Fruit fly (Drosophila melanogaster) whole organism, embryonic: ENCODE results near the gene CG5390.

Source experiments
- Bdp1 ChIP-seq: fragments of 200-800 bp; sonication (Bioruptor generic); optimal IDR thresholded peaks from 3 replicates; lab custom pipeline; 2016; ENCODE audit warnings: missing biosample characterization, missing genetic modification characterization
- C15 ChIP-seq: fragments of 200-800 bp; sonication (Bioruptor generic); IDR thresholded peaks from 3 replicates; pipeline ENCODE4 v1.3.6; 2022; ENCODE audit warnings: missing biosample characterization, missing genetic modification characterization
- CG10462 ChIP-seq: fragments of 200-800 bp; sonication (Bioruptor generic); optimal IDR thresholded peaks from 2 replicates; lab custom pipeline; 2016; ENCODE audit warnings: missing biosample characterization, missing genetic modification characterization
- CG10543 ChIP-seq: fragments of 200-800 bp; sonication (Bioruptor generic); optimal IDR thresholded peaks from 3 replicates; lab custom pipeline; 2017; ENCODE audit warnings: missing biosample characterization, mild to moderate bottlenecking, missing genetic modification characterization, moderate library complexity
- CG10654 ChIP-seq: fragments of 200-800 bp; sonication (Bioruptor generic); optimal IDR thresholded peaks from 2 replicates; lab custom pipeline; 2016; ENCODE audit warnings: missing biosample characterization, missing genetic modification characterization
- CG12659 ChIP-seq: fragments of 200-800 bp; sonication (Bioruptor generic); optimal IDR thresholded peaks from 3 replicates; lab custom pipeline; 2017; ENCODE audit warnings: mild to moderate bottlenecking, missing biosample characterization, missing genetic modification reagents, missing genetic modification characterization
- CG13775 ChIP-seq: fragments of 200-800 bp; sonication (Bioruptor generic); optimal IDR thresholded peaks from 3 replicates; lab custom pipeline; 2017; ENCODE audit warnings: missing biosample characterization, mild to moderate bottlenecking, missing genetic modification characterization
- CG1603 ChIP-seq: fragments of 200-800 bp; sonication (Bioruptor generic); optimal IDR thresholded peaks from 2 replicates; lab custom pipeline; 2019; ENCODE audit warnings: missing biosample characterization, mild to moderate bottlenecking, missing genetic modification characterization, moderate library complexity
- CG2202 ChIP-seq: fragments of 200-800 bp; sonication (Bioruptor generic); optimal IDR thresholded peaks from 2 replicates; lab custom pipeline; 2018; ENCODE audit warnings: missing biosample characterization, mild to moderate bottlenecking, missing genetic modification characterization
- CG31388 ChIP-seq: fragments of 200-800 bp; sonication (Bioruptor generic); optimal IDR thresholded peaks from 2 replicates; lab custom pipeline; 2016; ENCODE audit warnings: missing biosample characterization, missing genetic modification characterization
- CG34376 ChIP-seq: fragments of 200-800 bp; sonication (Bioruptor generic); optimal IDR thresholded peaks from 2 replicates; lab custom pipeline; 2018; ENCODE audit warnings: missing biosample characterization, mild to moderate bottlenecking, missing genetic modification characterization
- CG34422 ChIP-seq: fragments of 200-800 bp; sonication (Bioruptor generic); IDR thresholded peaks from 3 replicates; pipeline ENCODE4 v1.3.6; 2022; ENCODE audit warnings: missing biosample characterization, missing genetic modification characterization
- CG42726 ChIP-seq: fragments of 200-800 bp; sonication (Bioruptor generic); IDR thresholded peaks from 2 replicates; pipeline ENCODE4 v1.3.6; 2022; ENCODE audit warnings: missing biosample characterization, missing genetic modification characterization; ENCODE audit not compliant: partially characterized antibody
- CG4617 ChIP-seq: fragments of 200-800 bp; sonication (Bioruptor generic); optimal IDR thresholded peaks from 3 replicates; lab custom pipeline; 2016; ENCODE audit warnings: missing biosample characterization, missing genetic modification characterization, borderline replicate concordance
- CG5245 ChIP-seq: fragments of 200-800 bp; sonication (Bioruptor generic); optimal IDR thresholded peaks from 3 replicates; lab custom pipeline; 2016; ENCODE audit warnings: missing biosample characterization, missing genetic modification characterization
- CG6683 ChIP-seq: fragments of 200-800 bp; sonication (Bioruptor generic); optimal IDR thresholded peaks from 2 replicates; lab custom pipeline; 2017; ENCODE audit warnings: missing biosample characterization, mild to moderate bottlenecking, missing genetic modification characterization, missing genetic modification reagents
- CG7786 ChIP-seq: fragments of 200-800 bp; sonication (Bioruptor generic); optimal IDR thresholded peaks from 2 replicates; lab custom pipeline; 2016; ENCODE audit warnings: missing biosample characterization, missing genetic modification characterization
- CG8290 ChIP-seq, 3 experiments: fragments of 200-800 bp; sonication (Bioruptor generic); optimal IDR thresholded peaks; 2 replicates each; lab custom pipeline; 2016 to 2019; ENCODE audit warnings: missing biosample characterization in 3 of 3, missing genetic modification characterization in 3 of 3, mild to moderate bottlenecking in 2 of 3, moderate library complexity in 1 of 3
- CG8924 ChIP-seq: fragments of 200-800 bp; optimal IDR thresholded peaks from 3 replicates; lab custom pipeline; 2019; ENCODE audit warnings: missing biosample characterization, mild to moderate bottlenecking, missing genetic modification characterization, moderate library complexity
- Doc3 ChIP-seq: fragments of 200-800 bp; sonication (Bioruptor generic); IDR thresholded peaks from 3 replicates; pipeline ENCODE4 v1.3.6; 2022; ENCODE audit warnings: missing biosample characterization, missing genetic modification characterization; ENCODE audit not compliant: partially characterized antibody
- Dp ChIP-seq: fragments of 200-800 bp; sonication (Bioruptor generic); optimal IDR thresholded peaks from 2 replicates; lab custom pipeline; 2018; ENCODE audit warnings: missing biosample characterization, mild to moderate bottlenecking, missing genetic modification characterization, moderate library complexity
- E2f1 ChIP-seq: fragments of 200-800 bp; sonication (Bioruptor generic); IDR thresholded peaks from 2 replicates; pipeline ENCODE4 v1.3.6; 2022; ENCODE audit warnings: missing biosample characterization, missing genetic modification characterization
- Ets65A ChIP-seq: fragments of 200-800 bp; sonication (Bioruptor generic); peaks from one replicate; lab custom pipeline; 2016; ENCODE audit warnings: missing biosample characterization, missing genetic modification characterization
- HLH4C ChIP-seq: fragments of 200-800 bp; sonication (Bioruptor generic); IDR thresholded peaks from 3 replicates; pipeline ENCODE4 v1.3.6; 2022; ENCODE audit warnings: missing biosample characterization, missing genetic modification characterization; ENCODE audit not compliant: partially characterized antibody
- Med ChIP-seq: fragments of 200-800 bp; sonication (Bioruptor generic); peaks from one replicate; lab custom pipeline; 2016; ENCODE audit warnings: missing biosample characterization, missing genetic modification characterization, mild to moderate bottlenecking, inconsistent platforms, moderate library complexity
- NC2β ChIP-seq: fragments of 200-800 bp; sonication (Bioruptor generic); optimal IDR thresholded peaks from 2 replicates; lab custom pipeline; 2016; ENCODE audit warnings: missing biosample characterization, missing genetic modification characterization
- Oli ChIP-seq: fragments of 200-800 bp; sonication (Bioruptor generic); optimal IDR thresholded peaks from 2 replicates; lab custom pipeline; 2018; ENCODE audit warnings: missing biosample characterization, mild to moderate bottlenecking, missing genetic modification characterization, moderate library complexity
- Taf1 ChIP-seq: fragments of 200-800 bp; sonication (Bioruptor generic); IDR thresholded peaks from 2 replicates; pipeline ENCODE4 v1.3.6; 2022; ENCODE audit warnings: missing biosample characterization, missing genetic modification characterization
- ab ChIP-seq: fragments of 200-800 bp; sonication (Bioruptor generic); optimal IDR thresholded peaks from 2 replicates; lab custom pipeline; 2016; ENCODE audit warnings: missing biosample characterization, missing genetic modification characterization
- amos ChIP-seq: fragments of 200-800 bp; sonication (Bioruptor generic); IDR thresholded peaks from 2 replicates; pipeline ENCODE4 v1.3.6; 2022; ENCODE audit warnings: missing biosample characterization, missing genetic modification characterization; ENCODE audit not compliant: partially characterized antibody
- bcd ChIP-seq: fragments of 200-800 bp; sonication (Bioruptor generic); optimal IDR thresholded peaks from 2 replicates; lab custom pipeline; 2017; ENCODE audit warnings: missing biosample characterization, mild to moderate bottlenecking, missing genetic modification characterization
- cato ChIP-seq: fragments of 200-800 bp; sonication (Bioruptor generic); optimal IDR thresholded peaks from 2 replicates; lab custom pipeline; 2016; ENCODE audit warnings: missing biosample characterization, missing genetic modification characterization, borderline replicate concordance
- cwo ChIP-seq: fragments of 200-800 bp; sonication (Bioruptor generic); optimal IDR thresholded peaks from 3 replicates; lab custom pipeline; 2017; ENCODE audit warnings: missing biosample characterization, missing genetic modification characterization, mild to moderate bottlenecking, moderate library complexity, missing genetic modification reagents
- disco-r ChIP-seq: fragments of 200-800 bp; sonication (Bioruptor generic); optimal IDR thresholded peaks from 2 replicates; lab custom pipeline; 2016; ENCODE audit warnings: missing biosample characterization, missing genetic modification characterization
- h ChIP-seq: fragments of >200 bp; optimal IDR thresholded peaks from 2 replicates; lab custom pipeline; 2017
- hbn ChIP-seq: fragments of 200-800 bp; sonication (Bioruptor generic); IDR thresholded peaks from 2 replicates; pipeline ENCODE4 v1.3.6; 2022; ENCODE audit warnings: missing biosample characterization, missing genetic modification characterization; ENCODE audit not compliant: partially characterized antibody
- insv ChIP-seq, 2 experiments: fragments of 200-800 bp; sonication (Bioruptor generic); optimal IDR thresholded peaks; 3 replicates each; lab custom pipeline; 2016 to 2018; ENCODE audit warnings: missing biosample characterization in 2 of 2, missing genetic modification characterization in 2 of 2
- inv ChIP-seq: fragments of 200-800 bp; sonication (Bioruptor generic); IDR thresholded peaks from 2 replicates; pipeline ENCODE4 v1.3.6; 2022; ENCODE audit warnings: missing biosample characterization, missing genetic modification characterization; ENCODE audit not compliant: partially characterized antibody
- knrl ChIP-seq: fragments of 200-800 bp; sonication (Bioruptor generic); IDR thresholded peaks from 3 replicates; pipeline ENCODE4 v1.3.6; 2022; ENCODE audit warnings: missing biosample characterization, missing genetic modification characterization; ENCODE audit not compliant: partially characterized antibody
- maf-S ChIP-seq: fragments of 200-800 bp; sonication (Bioruptor generic); optimal IDR thresholded peaks from 2 replicates; lab custom pipeline; 2016; ENCODE audit warnings: missing biosample characterization, missing genetic modification characterization
- mld ChIP-seq: fragments of 200-800 bp; sonication (Bioruptor generic); IDR thresholded peaks from 3 replicates; pipeline ENCODE4 v1.3.6; 2022; ENCODE audit warnings: missing biosample characterization, missing genetic modification characterization; ENCODE audit not compliant: partially characterized antibody
- nerfin-2 ChIP-seq: fragments of 200-800 bp; sonication (Bioruptor generic); IDR thresholded peaks from 2 replicates; pipeline ENCODE4 v1.3.6; 2022; ENCODE audit warnings: missing biosample characterization, missing genetic modification characterization; ENCODE audit not compliant: partially characterized antibody
- pfk ChIP-seq: fragments of 200-800 bp; sonication (Bioruptor generic); optimal IDR thresholded peaks from 2 replicates; lab custom pipeline; 2018; ENCODE audit warnings: missing biosample characterization, mild to moderate bottlenecking, missing genetic modification characterization, moderate library complexity
- salm ChIP-seq: fragments of 200-800 bp; sonication (Bioruptor generic); optimal IDR thresholded peaks from 2 replicates; lab custom pipeline; 2018; ENCODE audit warnings: missing biosample characterization, mild to moderate bottlenecking, missing genetic modification characterization
- ssp ChIP-seq: fragments of 200-800 bp; sonication (Bioruptor generic); IDR thresholded peaks from 2 replicates; pipeline ENCODE4 v1.3.6; 2022; ENCODE audit warnings: missing biosample characterization, missing genetic modification characterization
- stwl ChIP-seq: fragments of 200-800 bp; sonication (Bioruptor generic); optimal IDR thresholded peaks from 3 replicates; lab custom pipeline; 2018; ENCODE audit warnings: missing biosample characterization, mild to moderate bottlenecking, missing genetic modification characterization, moderate library complexity
- tna ChIP-seq: fragments of 200-800 bp; sonication (Bioruptor generic); IDR thresholded peaks from 2 replicates; pipeline ENCODE4 v1.3.6; 2022; ENCODE audit warnings: missing biosample characterization, missing genetic modification characterization; ENCODE audit not compliant: partially characterized antibody
- unc-4 ChIP-seq: fragments of 200-800 bp; sonication (Bioruptor generic); IDR thresholded peaks from 2 replicates; pipeline ENCODE4 v1.3.6; 2022; ENCODE audit warnings: missing biosample characterization, missing genetic modification characterization; ENCODE audit not compliant: partially characterized antibody
- z ChIP-seq: fragments of 200-800 bp; sonication (Bioruptor generic); IDR thresholded peaks from 3 replicates; pipeline ENCODE4 v1.3.6; 2022; ENCODE audit warnings: missing biosample characterization, missing genetic modification characterization
- zfh1 ChIP-seq: fragments of 200-800 bp; sonication (Bioruptor generic); IDR thresholded peaks from 3 replicates; pipeline ENCODE4 v1.3.6; 2022; ENCODE audit warnings: missing biosample characterization, missing genetic modification characterization

CG5390 gene

dm6 chr2L:10277362-10277761 is 29.0 kb downstream of the CG5390 start (continued):
- TF ChIP-seq disco-r (GFP tag; lab: Kevin White, UChicago) (no peak), tna (GFP tag; lab: Robert Waterston, UW) (peak; percentile 89), CG34376 (GFP tag; lab: Kevin White, UChicago) (no peak), CG2202 (tag; lab: Kevin White, UChicago) (no peak), z (no peak), cato (no peak), Doc3 (GFP tag; lab: Robert Waterston, UW) (peak; percentile 68), unc-4 (GFP tag; lab: Robert Waterston, UW) (peak; percentile 75), amos (GFP tag; lab: Robert Waterston, UW) (peak; percentile 96), inv (GFP tag; lab: Robert Waterston, UW) (peak; percentile 93), CG8924 (tag; lab: Kevin White, UChicago) (peak; percentile 63), NC2β (GFP tag; lab: Kevin White, UChicago) (no peak), cwo (no peak), CG13775 (GFP tag; lab: Kevin White, UChicago) (no peak), CG5245 (GFP tag; lab: Kevin White, UChicago) (no peak), CG1603 (tag; lab: Kevin White, UChicago) (peak; percentile 90), Med (GFP tag; lab: Kevin White, UChicago) (peak; percentile 46), Bdp1 (no peak), CG7786 (GFP tag; lab: Kevin White, UChicago) (no peak), salm (no peak), CG31388 (GFP tag; lab: Kevin White, UChicago) (no peak), CG10654 (no peak), insv (GFP tag; optimal IDR thresholded peaks at IDR 0.05; lab: Kevin White, UChicago) (no peak), CG10462 (GFP tag; lab: Kevin White, UChicago) (no peak), C15 (GFP tag; lab: Robert Waterston, UW) (no peak), E2f1 (GFP tag; lab: Robert Waterston, UW) (no peak), CG6683 (GFP tag; lab: Kevin White, UChicago) (no peak), ab (GFP tag; lab: Kevin White, UChicago) (no peak), hbn (peak; percentile 61; the same call in 1 of the 2 replicates), CG42726 (GFP tag; lab: Robert Waterston, UW) (peak; percentile 97), h (no peak), mld (GFP tag; lab: Robert Waterston, UW) (peak; percentile 90), CG34422 (no peak), knrl (peak; percentile 92), ssp (GFP tag; lab: Robert Waterston, UW) (peak; percentile 82), pfk (GFP tag; lab: Kevin White, UChicago) (peak; percentile 91), nerfin-2 (GFP tag; lab: Robert Waterston, UW) (peak; percentile 78), maf-S (GFP tag; lab: Kevin White, UChicago) (no peak), zfh1 (0 out of 3 replicates have a peak, but pooled peaks have one; percentile 12), stwl (peak; percentile 59), CG4617 (GFP tag; lab: Kevin White, UChicago) (peak; percentile 43), Taf1 (GFP tag; lab: Robert Waterston, UW) (no peak), Oli (tag; lab: Kevin White, UChicago) (no peak), Dp (GFP tag; lab: Kevin White, UChicago) (peak; percentile 27), Ets65A (GFP tag; lab: Kevin White, UChicago) (no peak), CG10543 (GFP tag; lab: Kevin White, UChicago) (no peak), CG8290 (GFP tag; optimal IDR thresholded peaks at IDR 0.05; lab: Kevin White, UChicago) (peak; percentile 2), CG8290 (tag; optimal IDR thresholded peaks at IDR 0.05; lab: Kevin White, UChicago) (no peak), HLH4C (GFP tag; lab: Robert Waterston, UW) (peak; percentile 87), CG12659 (GFP tag; lab: Kevin White, UChicago) (peak; percentile 70), bcd (no peak)
